Worm (Caenorhabditis elegans): ENCODE data around the gene orai-1.
A peak's percentile ranks its signal among the peaks of the same experiment; 100 is the strongest.
"Not testable (repeated sequence)": the region's sequence is repeated elsewhere in the genome, so short reads cannot be mapped to it uniquely, and the experiment has no call there.

orai-1 gene

DNA sequence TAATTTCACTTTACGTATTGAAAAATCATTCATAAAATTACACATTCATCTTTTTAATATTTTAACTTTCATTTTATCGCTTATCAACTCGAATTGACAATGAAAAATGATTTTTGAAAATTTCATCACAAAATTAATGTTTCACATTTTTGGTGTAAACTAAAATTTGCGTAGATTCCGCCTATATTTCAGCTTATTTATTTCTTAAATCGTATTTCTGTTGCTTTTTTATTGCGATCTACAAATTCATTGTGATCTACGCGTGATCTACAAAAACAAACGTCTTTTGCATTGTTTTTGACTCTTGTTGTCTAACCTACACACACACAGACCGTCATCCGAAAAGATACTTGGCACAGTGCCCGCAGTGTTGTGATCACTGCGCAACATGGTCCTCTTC lies 41.5 kb downstream of the orai-1 start:
- no peak for TF ChIP-seq unc-120 (tag; optimal IDR thresholded peaks at IDR 0.05; ENCODE audit: poor library complexity, severe bottlenecking)
- no peak for TF ChIP-seq nhr-28 (tag; optimal IDR thresholded peaks at IDR 0.05)
- no peak for TF ChIP-seq flh-1 (GFP tag; optimal IDR thresholded peaks at IDR 0.05)
- no peak for TF ChIP-seq sem-2 (GFP tag; optimal IDR thresholded peaks at IDR 0.05)
- TF ChIP-seq blmp-1 (tag; optimal IDR thresholded peaks at IDR 0.05): no peak
- no peak for TF ChIP-seq M03D4.4 (tag; optimal IDR thresholded peaks at IDR 0.05)
- TF ChIP-seq sptf-1 (tag; optimal IDR thresholded peaks at IDR 0.05): no peak
- TF ChIP-seq ham-2 (GFP tag; optimal IDR thresholded peaks at IDR 0.05): no peak
- no peak for TF ChIP-seq ceh-83 (GFP tag; optimal IDR thresholded peaks at IDR 0.05)
- no peak for TF ChIP-seq unc-39 (tag; optimal IDR thresholded peaks at IDR 0.05)
- TF ChIP-seq lin-32 (GFP tag; optimal IDR thresholded peaks at IDR 0.05): no peak
- no peak for TF ChIP-seq nhr-2 (tag; optimal IDR thresholded peaks at IDR 0.05)
- TF ChIP-seq elt-1 (tag; optimal IDR thresholded peaks at IDR 0.05; ENCODE audit: borderline replicate concordance, insufficient read depth): no peak
- TF ChIP-seq tbx-8 (GFP tag; optimal IDR thresholded peaks at IDR 0.05): no peak
- TF ChIP-seq cnd-1 (tag; optimal IDR thresholded peaks at IDR 0.05): no peak

DNA sequence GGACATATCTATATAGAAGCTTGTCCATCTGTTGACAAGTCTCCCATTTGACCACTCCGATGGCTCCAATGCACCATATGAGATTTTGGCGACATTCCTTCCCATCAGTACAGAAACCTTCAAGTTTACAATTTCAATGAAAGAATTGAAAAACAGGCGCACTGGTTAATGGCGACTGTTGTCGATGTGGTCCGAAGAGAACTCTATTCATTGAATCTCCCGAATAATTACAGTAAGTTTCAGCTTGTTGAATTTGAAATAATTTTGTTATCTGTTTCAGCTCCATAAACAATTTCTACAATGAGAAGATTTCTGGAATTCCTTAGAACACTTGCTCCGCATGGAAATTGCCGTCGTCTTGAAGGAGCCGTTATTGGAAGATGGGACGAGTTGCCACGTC lies 42.3 kb downstream of the orai-1 start, which contains the start of gene elf-1:
Gene elf-1 (plus strand): TSS at position 301 of the 400 bp plus-strand sequence.
- TF ChIP-seq ceh-43 (GFP tag; optimal IDR thresholded peaks at IDR 0.05); blmp-1 (tag; optimal IDR thresholded peaks at IDR 0.05); nhr-2 (tag; optimal IDR thresholded peaks at IDR 0.05): not testable (repeated sequence)

DNA sequence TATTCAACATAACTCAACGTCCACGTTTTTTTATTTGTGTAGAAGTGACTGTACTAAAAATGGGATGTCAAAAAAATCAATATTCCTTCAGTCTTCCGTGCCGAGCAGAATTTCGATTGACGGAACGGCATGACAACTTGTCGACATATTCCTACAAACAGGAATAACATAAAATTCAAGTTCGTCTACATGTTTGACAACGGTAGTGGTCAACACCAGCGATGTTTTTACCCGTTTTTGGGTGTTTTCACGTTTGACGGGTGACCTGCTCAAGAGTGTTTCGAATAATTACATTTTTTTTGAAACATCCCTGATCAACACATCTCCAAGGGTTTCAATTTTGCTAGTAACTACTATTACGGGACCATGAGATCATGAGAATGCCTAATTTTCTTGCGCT lies 45.4 kb downstream of the orai-1 start, which contains the start of gene W02B3.7:
Gene W02B3.7 (minus strand): TSS at position 101 of the 400 bp plus-strand sequence.
- TF ChIP-seq nhr-2 (tag; optimal IDR thresholded peaks at IDR 0.05): no peak
- no peak for TF ChIP-seq sem-2 (GFP tag; optimal IDR thresholded peaks at IDR 0.05)
- TF ChIP-seq lin-13 (tag; optimal IDR thresholded peaks at IDR 0.05): no peak
- no peak for TF ChIP-seq elt-1 (tag; optimal IDR thresholded peaks at IDR 0.05; ENCODE audit: borderline replicate concordance, insufficient read depth)
- TF ChIP-seq lin-32 (GFP tag; optimal IDR thresholded peaks at IDR 0.05): no peak
- TF ChIP-seq tbx-8 (GFP tag; optimal IDR thresholded peaks at IDR 0.05): no peak
- no peak for TF ChIP-seq ham-2 (GFP tag; optimal IDR thresholded peaks at IDR 0.05)
- TF ChIP-seq ceh-39 (tag; optimal IDR thresholded peaks at IDR 0.05): no peak
- TF ChIP-seq mls-2 (tag; optimal IDR thresholded peaks at IDR 0.05): no peak
- no peak for TF ChIP-seq mab-5 (tag; optimal IDR thresholded peaks at IDR 0.05)
- TF ChIP-seq nhr-76 (tag; optimal IDR thresholded peaks at IDR 0.05): no peak
- TF ChIP-seq nhr-237 (tag; optimal IDR thresholded peaks at IDR 0.05): no peak
- no peak for TF ChIP-seq sptf-1 (tag; optimal IDR thresholded peaks at IDR 0.05)
- no peak for TF ChIP-seq pha-4 (tag; optimal IDR thresholded peaks at IDR 0.05)
- no peak for TF ChIP-seq unc-120 (tag; optimal IDR thresholded peaks at IDR 0.05; ENCODE audit: poor library complexity, severe bottlenecking)
- TF ChIP-seq ces-1 (GFP tag; optimal IDR thresholded peaks at IDR 0.05): no peak
- TF ChIP-seq unc-62 (GFP tag; optimal IDR thresholded peaks at IDR 0.05): no peak
- no peak for TF ChIP-seq nhr-28 (tag; optimal IDR thresholded peaks at IDR 0.05)
- TF ChIP-seq ceh-83 (GFP tag; optimal IDR thresholded peaks at IDR 0.05): no peak

DNA sequence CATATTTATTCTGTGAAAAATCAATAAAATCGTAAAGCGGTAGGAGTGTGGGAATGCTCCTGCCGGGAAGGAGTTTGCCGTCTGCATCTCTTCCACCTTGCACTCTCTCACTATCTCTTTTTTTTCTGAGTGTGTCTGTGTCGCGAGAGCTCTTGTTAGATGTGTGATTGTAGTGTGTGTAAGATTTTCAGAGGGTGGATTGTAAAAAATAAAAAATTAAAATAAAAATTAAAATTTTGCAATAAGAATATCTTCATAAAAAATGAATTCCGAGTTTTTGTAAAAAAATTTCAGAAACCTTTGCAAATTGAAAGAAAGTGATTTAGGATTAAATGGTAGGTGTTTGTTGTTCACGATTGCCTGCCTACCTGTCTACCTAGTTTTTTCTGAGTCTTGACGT lies 49.8 kb downstream of the orai-1 start, which contains the start of gene sel-15:
Gene sel-15 (minus strand): TSS at position 101 of the 400 bp plus-strand sequence.
- TF ChIP-seq M03D4.4 (tag; optimal IDR thresholded peaks at IDR 0.05) (no peak), pha-4 (tag; optimal IDR thresholded peaks at IDR 0.05) (no peak), zip-8 (tag; optimal IDR thresholded peaks at IDR 0.05) (no peak), snpc-4 (tag; optimal IDR thresholded peaks at IDR 0.05) (no peak), lsy-2 (tag; optimal IDR thresholded peaks at IDR 0.05) (no peak), bed-3 (GFP tag; optimal IDR thresholded peaks at IDR 0.05) (no peak), ceh-39 (tag; optimal IDR thresholded peaks at IDR 0.05) (no peak), lin-13 (tag; optimal IDR thresholded peaks at IDR 0.05) (no peak), mls-2 (tag; optimal IDR thresholded peaks at IDR 0.05) (no peak), ham-2 (GFP tag; optimal IDR thresholded peaks at IDR 0.05) (no peak), elt-3 (tag; optimal IDR thresholded peaks at IDR 0.05) (no peak), unc-39 (tag; optimal IDR thresholded peaks at IDR 0.05) (no peak), blmp-1 (tag; optimal IDR thresholded peaks at IDR 0.05) (no peak)

DNA sequence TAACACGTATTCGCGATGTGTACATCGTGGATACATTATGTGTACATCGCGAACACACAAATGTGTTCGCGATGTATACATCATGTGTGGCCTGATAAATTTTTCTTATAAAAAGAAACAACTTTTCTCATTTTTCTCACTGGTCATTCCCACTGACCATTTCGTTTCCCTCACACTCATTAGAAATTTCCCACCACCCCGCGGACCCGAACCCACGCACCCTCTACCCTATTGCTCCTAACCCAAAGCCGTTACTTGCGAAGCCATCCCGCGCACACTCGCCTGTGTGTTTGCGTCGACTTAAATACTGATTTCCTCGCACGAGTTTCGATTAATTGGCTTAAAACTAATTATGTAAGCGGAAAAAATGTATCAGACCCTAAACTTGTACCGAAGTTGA lies 52.3 kb downstream of the orai-1 start:
- TF ChIP-seq ztf-11 (tag; optimal IDR thresholded peaks at IDR 0.05): no peak
- TF ChIP-seq cnd-1 (tag; optimal IDR thresholded peaks at IDR 0.05): peak; percentile 29

All from whole organism, mixed stage, embryonic.